Fruit fly (Drosophila melanogaster) Kc167 (cell line): ENCODE data around the gene 5-HT7.

Experiments
- Myc ChIP-seq: fragments of >200 bp; optimal IDR thresholded peaks from 2 replicates; lab custom pipeline; 2017; ENCODE audit warnings: missing external identifiers
- h ChIP-seq: fragments of >200 bp; optimal IDR thresholded peaks from 3 replicates; lab custom pipeline; 2018; ENCODE audit warnings: missing external identifiers
- psq ChIP-seq: fragments of >200 bp; optimal IDR thresholded peaks from 2 replicates; lab custom pipeline; 2017; ENCODE audit warnings: missing external identifiers
- ttk ChIP-seq: sonication (Bioruptor generic); optimal IDR thresholded peaks from 2 replicates; lab custom pipeline; 2017; ENCODE audit warnings: missing external identifiers

DNA sequence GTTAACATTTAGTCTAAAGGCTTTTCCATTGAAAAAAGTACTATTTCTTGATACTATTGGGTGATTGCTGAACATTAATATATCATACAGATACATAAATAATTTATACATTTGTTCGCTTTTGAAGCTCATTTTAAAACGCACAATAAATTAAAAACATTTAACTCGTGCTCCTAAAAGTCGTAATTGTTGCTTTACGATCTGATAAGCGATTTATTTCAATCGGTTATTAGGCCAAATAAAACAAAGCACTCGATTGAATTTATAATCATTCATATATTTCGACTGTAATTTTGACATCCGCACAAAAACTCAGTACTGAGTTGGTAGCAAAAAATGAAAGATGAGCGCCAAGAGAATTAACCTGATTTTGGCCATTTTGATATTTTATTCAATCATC lies 18.4 kb upstream of the 5-HT7 start, which contains the start of gene CG33773:
- TF ChIP-seq psq (lab: Kevin White, UChicago), result no peak
- TF ChIP-seq h (lab: Kevin White, UChicago), result no peak
- TF ChIP-seq ttk, result no peak
- TF ChIP-seq Myc (lab: Kevin White, UChicago), result no peak
